Worm (Caenorhabditis elegans) whole organism, early embryonic: Measurements from ENCODE around the gene ttc-39B.
A peak's percentile ranks its signal among the peaks of the same experiment; 100 is the strongest.

Experiments
- F13C5.2 ChIP-seq: sonication (generic microtip); optimal IDR thresholded peaks from 2 replicates; lab custom pipeline; 2017; ENCODE audit warnings: mild to moderate bottlenecking, missing genetic modification characterization, inconsistent platforms, missing compliant biosample characterization
- aly-1 ChIP-seq: sonication (generic microtip); optimal IDR thresholded peaks from 2 replicates; lab custom pipeline; 2016; ENCODE audit warnings: missing genetic modification characterization, missing compliant biosample characterization
- ama-1 ChIP-seq: fragments of 150-350 bp; optimal IDR thresholded peaks from 2 replicates; lab custom pipeline; 2014
- ets-7 ChIP-seq: sonication (generic microtip); optimal IDR thresholded peaks from 2 replicates; lab custom pipeline; 2016; ENCODE audit warnings: missing genotype, missing genetic modification characterization, missing compliant biosample characterization
- flt-1 ChIP-seq: fragments of 200-800 bp; sonication (Bioruptor generic); IDR thresholded peaks from 2 replicates; pipeline ENCODE4 v1.3.6; 2022; ENCODE audit warnings: missing genetic modification characterization, missing compliant biosample characterization
- hnd-1 ChIP-seq: sonication (generic microtip); optimal IDR thresholded peaks from 2 replicates; lab custom pipeline; 2016; ENCODE audit warnings: missing genetic modification characterization, missing compliant biosample characterization
- pes-1 ChIP-seq: fragments of 200-800 bp; sonication (Bioruptor generic); IDR thresholded peaks from 2 replicates; pipeline ENCODE4 v1.3.6; 2022; ENCODE audit warnings: missing genetic modification reagents, missing genetic modification characterization, missing compliant biosample characterization
- scrt-1 ChIP-seq: fragments of 200-800 bp; sonication (Bioruptor generic); IDR thresholded peaks from 2 replicates; pipeline ENCODE4 v1.3.6; 2022; ENCODE audit warnings: missing genetic modification characterization, missing compliant biosample characterization
- sea-1 ChIP-seq: fragments of 200-800 bp; sonication (Bioruptor generic); conservative IDR thresholded peaks from 2 replicates; pipeline ENCODE4 v1.3.6; 2022; ENCODE audit warnings: missing genetic modification characterization, missing compliant biosample characterization
- tbx-11 ChIP-seq: fragments of 200-800 bp; sonication (Bioruptor generic); IDR thresholded peaks from 2 replicates; pipeline ENCODE4 v1.3.6; 2022; ENCODE audit warnings: missing genetic modification characterization, missing compliant biosample characterization
- tbx-37 ChIP-seq: fragments of 200-800 bp; sonication (Bioruptor generic); conservative IDR thresholded peaks from 2 replicates; pipeline ENCODE4 v1.3.6; 2022; ENCODE audit warnings: missing genetic modification reagents, missing genetic modification characterization, missing compliant biosample characterization
- tra-4 ChIP-seq: sonication (generic microtip); optimal IDR thresholded peaks from 2 replicates; lab custom pipeline; 2017; ENCODE audit warnings: missing genetic modification characterization, missing compliant biosample characterization

DNA sequence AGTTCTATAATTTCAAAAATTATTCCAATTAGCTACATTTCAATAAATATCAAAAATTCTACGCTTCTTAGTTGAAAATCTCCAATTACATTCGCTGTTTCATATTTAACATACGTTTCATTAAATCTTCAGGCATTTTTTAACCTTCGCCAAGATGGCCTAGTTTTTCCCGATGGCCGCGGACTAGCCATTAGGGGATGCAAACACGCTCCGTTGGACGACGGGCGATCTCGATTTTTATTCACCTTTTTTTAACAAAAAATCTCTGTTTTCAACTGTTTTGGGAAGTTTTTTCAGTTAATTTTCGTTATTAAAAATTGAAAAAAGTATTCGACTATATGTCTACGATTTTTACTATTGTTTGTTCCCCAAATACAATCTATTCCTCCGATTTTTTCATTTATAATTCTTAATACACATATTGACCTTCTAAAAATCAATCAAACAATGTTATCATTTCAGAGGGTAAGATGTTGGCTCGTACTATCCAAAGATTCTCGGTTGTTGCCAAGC is 49.5 kb upstream of the ttc-39B start, which contains the start of gene F58F12.1:
- no peak for TF ChIP-seq sea-1 (GFP tag; lab: Robert Waterston, UW)
- TF ChIP-seq ama-1: no peak
- no peak for TF ChIP-seq flt-1 (GFP tag; lab: Robert Waterston, UW)
- no peak for TF ChIP-seq aly-1 (tag; lab: Kevin White, UChicago)
- TF ChIP-seq scrt-1 (GFP tag; lab: Robert Waterston, UW): no peak
- TF ChIP-seq pes-1: no peak
- TF ChIP-seq tra-4 (tag; lab: Kevin White, UChicago): no peak
- peak; percentile 52 for TF ChIP-seq F13C5.2 (tag; lab: Kevin White, UChicago)
- peak; percentile 38; the same call in 1 of the 2 replicates for TF ChIP-seq tbx-37 (GFP tag; lab: Robert Waterston, UW)
- TF ChIP-seq ets-7 (tag; lab: Kevin White, UChicago): no peak
- no peak for TF ChIP-seq hnd-1 (tag; lab: Kevin White, UChicago)
- no peak for TF ChIP-seq tbx-11 (GFP tag; lab: Robert Waterston, UW)
